Fruit fly (Drosophila melanogaster): ENCODE data around the gene CG12592.

CG12592 gene

dm6 chr3R:10351960-10352458 lies 13.9 kb downstream of the CG12592 start (continued):
- peak; percentile 84 for TF ChIP-seq CG3919 (GFP tag; optimal IDR thresholded peaks at IDR 0.05)
- TF ChIP-seq achi (GFP tag; optimal IDR thresholded peaks at IDR 0.05), result peak; percentile 82
- TF ChIP-seq CG16779 (tag; optimal IDR thresholded peaks at IDR 0.05), result peak; percentile 98
- no peak for TF ChIP-seq cyc (GFP tag; optimal IDR thresholded peaks at IDR 0.05)
- no peak for TF ChIP-seq CG11902 (GFP tag; optimal IDR thresholded peaks at IDR 0.05)
- TF ChIP-seq Met (GFP tag; optimal IDR thresholded peaks at IDR 0.05), result peak; percentile 34
- peak; percentile 77 for TF ChIP-seq CG6792 (GFP tag; optimal IDR thresholded peaks at IDR 0.05)
- peak; percentile 92 for TF ChIP-seq pdm3 (GFP tag; optimal IDR thresholded peaks at IDR 0.05)
- TF ChIP-seq CG34406 (GFP tag; optimal IDR thresholded peaks at IDR 0.05), result peak; percentile 81
- peak; percentile 86 for TF ChIP-seq Eip75B (GFP tag; optimal IDR thresholded peaks at IDR 0.05)
- TF ChIP-seq dac (GFP tag; optimal IDR thresholded peaks at IDR 0.05), result peak; percentile 99
- TF ChIP-seq lz (GFP tag; optimal IDR thresholded peaks at IDR 0.05), result peak; percentile 12
- no peak for TF ChIP-seq Ets21C (GFP tag; optimal IDR thresholded peaks at IDR 0.05)
- TF ChIP-seq eg (GFP tag; IDR thresholded peaks at IDR 0.05), result no peak
- TF ChIP-seq fkh (GFP tag; optimal IDR thresholded peaks at IDR 0.05), result peak; percentile 72
- peak; percentile 40 for TF ChIP-seq Smox (GFP tag; optimal IDR thresholded peaks at IDR 0.05)
- peak; percentile 75 for TF ChIP-seq vri (GFP tag; optimal IDR thresholded peaks at IDR 0.05)
- peak; percentile 98 for TF ChIP-seq CG9139 (GFP tag; optimal IDR thresholded peaks at IDR 0.05)
- peak; percentile 98 for TF ChIP-seq CG10669 (GFP tag; optimal IDR thresholded peaks at IDR 0.05)
- peak; percentile 99 for TF ChIP-seq spab (GFP tag; optimal IDR thresholded peaks at IDR 0.05)
- no peak for TF ChIP-seq CG11294 (GFP tag; IDR thresholded peaks at IDR 0.05)
- TF ChIP-seq CG3032 (tag; optimal IDR thresholded peaks at IDR 0.05), result peak; percentile 99
- TF ChIP-seq CG8632 (GFP tag; optimal IDR thresholded peaks at IDR 0.05), result peak; percentile 78
- peak; percentile 99 for TF ChIP-seq ss (GFP tag; optimal IDR thresholded peaks at IDR 0.05)
- TF ChIP-seq CG8119 (GFP tag; IDR thresholded peaks at IDR 0.05), result no peak
- TF ChIP-seq CG10631 (GFP tag; optimal IDR thresholded peaks at IDR 0.05), result peak; percentile 79

dm6 chr3R:10352844-10353243 lies 14.7 kb downstream of the CG12592 start:
- TF ChIP-seq CG9139 (GFP tag; optimal IDR thresholded peaks at IDR 0.05) (no peak), Sox14 (GFP tag; optimal IDR thresholded peaks at IDR 0.05) (no peak), Gug (GFP tag; IDR thresholded peaks at IDR 0.05) (no peak), Eip75B (GFP tag; optimal IDR thresholded peaks at IDR 0.05) (no peak), fd59A (GFP tag; optimal IDR thresholded peaks at IDR 0.05) (no peak), Met (GFP tag; optimal IDR thresholded peaks at IDR 0.05) (no peak), CG6808 (GFP tag; optimal IDR thresholded peaks at IDR 0.05) (no peak), ss (GFP tag; optimal IDR thresholded peaks at IDR 0.05) (no peak), CG3032 (tag; optimal IDR thresholded peaks at IDR 0.05) (no peak), salr (GFP tag; optimal IDR thresholded peaks at IDR 0.05) (no peak), CG6792 (GFP tag; optimal IDR thresholded peaks at IDR 0.05) (no peak), CG34406 (GFP tag; optimal IDR thresholded peaks at IDR 0.05) (no peak), CG8632 (GFP tag; optimal IDR thresholded peaks at IDR 0.05) (no peak), CG7368 (GFP tag; optimal IDR thresholded peaks at IDR 0.05) (no peak), Ets21C (GFP tag; optimal IDR thresholded peaks at IDR 0.05) (no peak), CG10631 (GFP tag; optimal IDR thresholded peaks at IDR 0.05) (no peak)

- TF ChIP-seq CG9139 (GFP tag; optimal IDR thresholded peaks at IDR 0.05) (no peak), fkh (GFP tag; optimal IDR thresholded peaks at IDR 0.05) (no peak), OdsH (GFP tag; optimal IDR thresholded peaks at IDR 0.05) (peak; percentile 37), Smox (GFP tag; optimal IDR thresholded peaks at IDR 0.05) (peak; percentile 27), Hr38 (GFP tag; optimal IDR thresholded peaks at IDR 0.05) (no peak), Eip75B (GFP tag; optimal IDR thresholded peaks at IDR 0.05) (peak; percentile 38), salr (GFP tag; optimal IDR thresholded peaks at IDR 0.05) (no peak), Eip78C (GFP tag) (peak; percentile 65), lz (GFP tag; optimal IDR thresholded peaks at IDR 0.05) (peak; percentile 3), CG10631 (GFP tag; optimal IDR thresholded peaks at IDR 0.05) (peak; percentile 43), CG6163 (GFP tag; IDR thresholded peaks at IDR 0.05) (no peak), fd59A (GFP tag; optimal IDR thresholded peaks at IDR 0.05) (peak; percentile 5), net (GFP tag; optimal IDR thresholded peaks at IDR 0.05) (no peak), Hr4 (GFP tag; optimal IDR thresholded peaks at IDR 0.05) (peak; percentile 5), CG6854 (GFP tag; optimal IDR thresholded peaks at IDR 0.05) (no peak), CG32006 (GFP tag; optimal IDR thresholded peaks at IDR 0.05) (peak; percentile 38), Sox15 (GFP tag; optimal IDR thresholded peaks at IDR 0.05) (no peak), esn (GFP tag; optimal IDR thresholded peaks at IDR 0.05) (peak; percentile 43), Lpt (GFP tag; optimal IDR thresholded peaks at IDR 0.05) (no peak), CG34406 (GFP tag; optimal IDR thresholded peaks at IDR 0.05) (peak; percentile 2), CG15336 (GFP tag; IDR thresholded peaks at IDR 0.05) (no peak), cyc (GFP tag; optimal IDR thresholded peaks at IDR 0.05) (no peak), Eip93F (GFP tag; optimal IDR thresholded peaks at IDR 0.05) (no peak), Sox14 (GFP tag; optimal IDR thresholded peaks at IDR 0.05) (peak; percentile 6)
Measured at dm6 chr3R:10353932-10354703, 16.0 kb downstream of the CG12592 start.
